Fruit fly (Drosophila melanogaster) whole organism, adult: ENCODE data around the gene CG7166.

Experiments
- CG7101 ChIP-seq: fragments of 200-800 bp; sonication (Bioruptor generic); optimal IDR thresholded peaks from 2 replicates; lab custom pipeline; 2018; ENCODE audit warnings: missing biosample characterization, mild to moderate bottlenecking, missing genetic modification characterization, moderate library complexity
- kay ChIP-seq: fragments of 200-800 bp; sonication (Bioruptor generic); peaks from one replicate; lab custom pipeline; 2016; ENCODE audit warnings: missing biosample characterization, missing genetic modification characterization, borderline replicate concordance

DNA sequence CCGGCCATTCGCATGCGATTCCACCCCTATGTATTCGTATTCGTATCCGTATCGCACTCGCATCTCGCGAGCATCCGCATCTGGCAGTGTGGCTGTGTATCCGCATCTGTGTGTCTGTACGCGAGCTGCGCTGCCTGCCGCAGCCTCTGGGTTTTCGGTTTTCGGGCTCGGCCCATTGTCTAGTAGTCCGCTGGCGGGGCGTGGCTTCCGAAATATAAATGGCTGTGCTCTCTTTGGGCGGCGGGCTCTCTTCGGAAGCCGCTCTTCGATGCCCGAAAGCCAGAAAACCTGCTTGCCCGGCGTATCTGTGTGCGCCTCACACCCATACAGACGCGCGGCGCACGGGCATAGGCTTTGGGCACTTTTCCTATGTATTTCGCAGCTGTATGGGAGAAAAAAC is 27.1 kb downstream of the CG7166 start:
- TF ChIP-seq CG7101 (no peak), kay (no peak)
